Fruit fly (Drosophila melanogaster) whole organism, embryonic: ENCODE data around the gene CG43672.

Source experiments
- Atf6 ChIP-seq: fragments of 200-800 bp; sonication (Bioruptor generic); IDR thresholded peaks from 2 replicates; pipeline ENCODE4 v1.3.6; 2022; ENCODE audit warnings: missing biosample characterization, missing genetic modification characterization
- BEAF-32 ChIP-seq: fragments of 200-800 bp; sonication (Bioruptor generic); optimal IDR thresholded peaks from 3 replicates; lab custom pipeline; 2017; ENCODE audit warnings: missing biosample characterization, missing genetic modification characterization, mild to moderate bottlenecking, moderate library complexity, missing genetic modification reagents
- CG10366 ChIP-seq: fragments of 200-800 bp; sonication (Bioruptor generic); IDR thresholded peaks from 2 replicates; pipeline ENCODE4 v1.3.6; 2022; ENCODE audit warnings: missing biosample characterization, missing genetic modification characterization
- CG10431 ChIP-seq: fragments of 200-800 bp; sonication (Bioruptor generic); optimal IDR thresholded peaks from 3 replicates; lab custom pipeline; 2018; ENCODE audit warnings: missing biosample characterization, mild to moderate bottlenecking, missing genetic modification characterization
- CG15601 ChIP-seq: fragments of 200-800 bp; sonication (Bioruptor generic); optimal IDR thresholded peaks from 3 replicates; lab custom pipeline; 2019; ENCODE audit warnings: missing biosample characterization, mild to moderate bottlenecking, missing genetic modification characterization, moderate library complexity
- CG18599 ChIP-seq: fragments of 200-800 bp; sonication (Bioruptor generic); optimal IDR thresholded peaks from 3 replicates; lab custom pipeline; 2017; ENCODE audit warnings: missing biosample characterization, missing genetic modification characterization, mild to moderate bottlenecking, moderate library complexity, missing genetic modification reagents
- CG31224 ChIP-seq: fragments of 200-800 bp; sonication (Bioruptor generic); IDR thresholded peaks from 2 replicates; pipeline ENCODE4 v1.3.6; 2022; ENCODE audit warnings: missing biosample characterization, missing genetic modification characterization
- CG34376 ChIP-seq: fragments of 200-800 bp; sonication (Bioruptor generic); optimal IDR thresholded peaks from 2 replicates; lab custom pipeline; 2018; ENCODE audit warnings: missing biosample characterization, mild to moderate bottlenecking, missing genetic modification characterization
- CG34422 ChIP-seq: fragments of 200-800 bp; sonication (Bioruptor generic); IDR thresholded peaks from 3 replicates; pipeline ENCODE4 v1.3.6; 2022; ENCODE audit warnings: missing biosample characterization, missing genetic modification characterization
- CG4328 ChIP-seq: fragments of 200-800 bp; sonication (Bioruptor generic); optimal IDR thresholded peaks from 3 replicates; lab custom pipeline; 2017; ENCODE audit warnings: missing biosample characterization, missing genetic modification reagents, missing genetic modification characterization
- CG4730 ChIP-seq: fragments of 200-800 bp; sonication (Bioruptor generic); IDR thresholded peaks from 2 replicates; pipeline ENCODE4 v1.3.6; 2022; ENCODE audit warnings: missing biosample characterization, missing genetic modification characterization
- CG5245 ChIP-seq: fragments of 200-800 bp; sonication (Bioruptor generic); optimal IDR thresholded peaks from 3 replicates; lab custom pipeline; 2016; ENCODE audit warnings: missing biosample characterization, missing genetic modification characterization
- CG6765 ChIP-seq: fragments of 200-800 bp; sonication (Bioruptor generic); optimal IDR thresholded peaks from 3 replicates; lab custom pipeline; 2017; ENCODE audit warnings: missing biosample characterization, mild to moderate bottlenecking, missing genetic modification characterization
- CG6854 ChIP-seq: fragments of 200-800 bp; sonication (Bioruptor generic); optimal IDR thresholded peaks from 3 replicates; lab custom pipeline; 2017; ENCODE audit warnings: missing biosample characterization, mild to moderate bottlenecking, missing genetic modification characterization
- CG8089 ChIP-seq: fragments of 200-800 bp; sonication (Bioruptor generic); optimal IDR thresholded peaks from 3 replicates; lab custom pipeline; 2016; ENCODE audit warnings: missing biosample characterization, missing genetic modification characterization
- CG9797 ChIP-seq: fragments of 200-800 bp; sonication (Bioruptor generic); optimal IDR thresholded peaks from 3 replicates; lab custom pipeline; 2018; ENCODE audit warnings: missing biosample characterization, mild to moderate bottlenecking, missing genetic modification characterization
- CTCF ChIP-seq: fragments of 200-800 bp; sonication (Bioruptor generic); optimal IDR thresholded peaks from 2 replicates; lab custom pipeline; 2017; ENCODE audit warnings: missing biosample characterization, mild to moderate bottlenecking, missing genetic modification characterization, moderate library complexity
- Camta ChIP-seq: fragments of 200-800 bp; sonication (Bioruptor generic); optimal IDR thresholded peaks from 2 replicates; lab custom pipeline; 2016; ENCODE audit warnings: missing biosample characterization, missing genetic modification characterization
- Dll ChIP-seq: fragments of 200-800 bp; sonication (Bioruptor generic); IDR thresholded peaks from 4 replicates; pipeline ENCODE4 v1.3.6; 2022; ENCODE audit warnings: missing biosample characterization, missing genetic modification characterization; ENCODE audit not compliant: partially characterized antibody
- Doc2 ChIP-seq: fragments of 200-800 bp; sonication (Bioruptor generic); IDR thresholded peaks from 2 replicates; pipeline ENCODE4 v1.3.6; 2022; ENCODE audit warnings: missing biosample characterization, missing genetic modification characterization
- Elba2 ChIP-seq: fragments of 200-800 bp; sonication (Bioruptor generic); optimal IDR thresholded peaks from 3 replicates; lab custom pipeline; 2016; ENCODE audit warnings: missing biosample characterization, missing genetic modification characterization
- HLH54F ChIP-seq: fragments of 200-800 bp; sonication (Bioruptor generic); optimal IDR thresholded peaks from 3 replicates; lab custom pipeline; 2016; ENCODE audit warnings: missing biosample characterization, missing genetic modification characterization
- HmgZ ChIP-seq: fragments of 200-800 bp; sonication (Bioruptor generic); optimal IDR thresholded peaks from 2 replicates; lab custom pipeline; 2018; ENCODE audit warnings: missing biosample characterization, mild to moderate bottlenecking, missing genetic modification characterization
- NK7.1 ChIP-seq: fragments of 200-800 bp; sonication (Bioruptor generic); optimal IDR thresholded peaks from 3 replicates; lab custom pipeline; 2016; ENCODE audit warnings: missing biosample characterization, missing genetic modification characterization
- Opbp ChIP-seq: fragments of 200-800 bp; sonication (Bioruptor generic); IDR thresholded peaks from 3 replicates; pipeline ENCODE4 v1.3.6; 2022; ENCODE audit warnings: missing biosample characterization, missing genetic modification characterization; ENCODE audit not compliant: partially characterized antibody
- Sin3A ChIP-seq: fragments of >200 bp; optimal IDR thresholded peaks from 2 replicates; lab custom pipeline; 2018
- Sox100B ChIP-seq: fragments of 200-800 bp; sonication (Bioruptor generic); optimal IDR thresholded peaks from 3 replicates; lab custom pipeline; 2018; ENCODE audit warnings: missing biosample characterization, mild to moderate bottlenecking, missing genetic modification characterization
- Taf1 ChIP-seq: fragments of 200-800 bp; sonication (Bioruptor generic); IDR thresholded peaks from 2 replicates; pipeline ENCODE4 v1.3.6; 2022; ENCODE audit warnings: missing biosample characterization, missing genetic modification characterization
- YL-1 ChIP-seq: fragments of 200-800 bp; sonication (Bioruptor generic); optimal IDR thresholded peaks from 3 replicates; lab custom pipeline; 2017; ENCODE audit warnings: missing biosample characterization, mild to moderate bottlenecking, missing genetic modification characterization
- ab ChIP-seq: fragments of 200-800 bp; sonication (Bioruptor generic); optimal IDR thresholded peaks from 2 replicates; lab custom pipeline; 2016; ENCODE audit warnings: missing biosample characterization, missing genetic modification characterization
- aop ChIP-seq: fragments of 200-800 bp; sonication (Bioruptor generic); IDR thresholded peaks from 2 replicates; pipeline ENCODE4 v1.3.6; 2022; ENCODE audit warnings: missing biosample characterization, missing genetic modification characterization
- ato ChIP-seq: fragments of 200-800 bp; sonication (Bioruptor generic); IDR thresholded peaks from 2 replicates; pipeline ENCODE4 v1.3.6; 2022; ENCODE audit warnings: missing biosample characterization, missing genetic modification characterization; ENCODE audit not compliant: partially characterized antibody
- bcd ChIP-seq: fragments of 200-800 bp; sonication (Bioruptor generic); optimal IDR thresholded peaks from 2 replicates; lab custom pipeline; 2017; ENCODE audit warnings: missing biosample characterization, mild to moderate bottlenecking, missing genetic modification characterization
- bigmax ChIP-seq: fragments of 200-800 bp; sonication (Bioruptor generic); optimal IDR thresholded peaks from 2 replicates; lab custom pipeline; 2018; ENCODE audit warnings: missing biosample characterization, mild to moderate bottlenecking, missing genetic modification characterization
- chm ChIP-seq: fragments of 200-800 bp; sonication (Bioruptor generic); IDR thresholded peaks from 2 replicates; pipeline ENCODE4 v1.3.6; 2022; ENCODE audit warnings: missing biosample characterization, missing genetic modification characterization
- fd96Cb ChIP-seq: fragments of 200-800 bp; sonication (Bioruptor generic); optimal IDR thresholded peaks from 2 replicates; lab custom pipeline; 2018; ENCODE audit warnings: missing biosample characterization, mild to moderate bottlenecking, missing genetic modification characterization, moderate library complexity
- fru ChIP-seq: fragments of >200 bp; optimal IDR thresholded peaks from 2 replicates; lab custom pipeline; 2017
- hb ChIP-seq: fragments of 200-800 bp; sonication (Bioruptor generic); IDR thresholded peaks from 3 replicates; pipeline ENCODE4 v1.3.6; 2022; ENCODE audit warnings: missing biosample characterization, missing genetic modification characterization; ENCODE audit not compliant: partially characterized antibody
- hbn ChIP-seq: fragments of 200-800 bp; sonication (Bioruptor generic); IDR thresholded peaks from 2 replicates; pipeline ENCODE4 v1.3.6; 2022; ENCODE audit warnings: missing biosample characterization, missing genetic modification characterization; ENCODE audit not compliant: partially characterized antibody
- kay ChIP-seq: fragments of 200-800 bp; sonication (Bioruptor generic); optimal IDR thresholded peaks from 2 replicates; lab custom pipeline; 2016; ENCODE audit warnings: missing biosample characterization, missing genetic modification characterization
- kni ChIP-seq: fragments of 200-800 bp; sonication (Bioruptor generic); optimal IDR thresholded peaks from 3 replicates; lab custom pipeline; 2017; ENCODE audit warnings: mild to moderate bottlenecking, missing biosample characterization, missing genetic modification reagents, missing genetic modification characterization
- lmd ChIP-seq: fragments of 200-800 bp; sonication (Bioruptor generic); IDR thresholded peaks from 2 replicates; pipeline ENCODE4 v1.3.6; 2022; ENCODE audit warnings: missing biosample characterization, missing genetic modification characterization
- nerfin-1 ChIP-seq: fragments of 200-800 bp; sonication (Bioruptor generic); optimal IDR thresholded peaks from 3 replicates; lab custom pipeline; 2019; ENCODE audit warnings: missing biosample characterization, mild to moderate bottlenecking, missing genetic modification characterization, moderate library complexity
- ranshi ChIP-seq: fragments of 200-800 bp; sonication (Bioruptor generic); IDR thresholded peaks from 2 replicates; pipeline ENCODE4 v1.3.6; 2022; ENCODE audit warnings: missing biosample characterization, missing genetic modification characterization
- schlank ChIP-seq: fragments of 200-800 bp; sonication (Bioruptor generic); optimal IDR thresholded peaks from 2 replicates; lab custom pipeline; 2018; ENCODE audit warnings: missing biosample characterization, mild to moderate bottlenecking, missing genetic modification characterization
- sens ChIP-seq: fragments of 200-800 bp; sonication (Bioruptor generic); peaks from one replicate; lab custom pipeline; 2016; ENCODE audit warnings: missing biosample characterization, missing genetic modification characterization
- slou ChIP-seq: fragments of 200-800 bp; sonication (Bioruptor generic); optimal IDR thresholded peaks from 3 replicates; lab custom pipeline; 2016; ENCODE audit warnings: missing biosample characterization, missing genetic modification characterization
- slp2 ChIP-seq: fragments of 200-800 bp; sonication (Bioruptor generic); optimal IDR thresholded peaks from 2 replicates; lab custom pipeline; 2016; ENCODE audit warnings: missing biosample characterization, missing genetic modification characterization
- tx ChIP-seq: fragments of 200-800 bp; sonication (Bioruptor generic); optimal IDR thresholded peaks from 2 replicates; lab custom pipeline; 2016; ENCODE audit warnings: missing biosample characterization, missing genetic modification characterization
- unc-4 ChIP-seq: fragments of 200-800 bp; sonication (Bioruptor generic); IDR thresholded peaks from 2 replicates; pipeline ENCODE4 v1.3.6; 2022; ENCODE audit warnings: missing biosample characterization, missing genetic modification characterization; ENCODE audit not compliant: partially characterized antibody
- yki ChIP-seq: fragments of >200 bp; optimal IDR thresholded peaks from 3 replicates; lab custom pipeline; 2018

CG43672 gene

dm6 chrX:15745905-15746681 is 26.7 kb upstream of the CG43672 start, which contains the start of the genes CG8944 and CCT6 (continued):
- TF ChIP-seq CG4328 (GFP tag; lab: Kevin White, UChicago), result peak; percentile 22
- TF ChIP-seq CG10431, result no peak
- TF ChIP-seq Sox100B (GFP tag; lab: Kevin White, UChicago), result no peak
- TF ChIP-seq CTCF (GFP tag; lab: Kevin White, UChicago), result no peak
- no peak for TF ChIP-seq CG8089 (GFP tag; lab: Kevin White, UChicago)
- no peak for TF ChIP-seq kni
- no peak for TF ChIP-seq hb
- TF ChIP-seq slp2, result no peak
- no peak for TF ChIP-seq CG5245 (GFP tag; lab: Kevin White, UChicago)
- TF ChIP-seq bcd (GFP tag; lab: Kevin White, UChicago), result peak; percentile 5
- no peak for TF ChIP-seq fd96Cb (tag; lab: Kevin White, UChicago)
- no peak for TF ChIP-seq Taf1
- no peak for TF ChIP-seq aop (GFP tag; lab: Robert Waterston, UW)
- TF ChIP-seq CG31224, result no peak
- TF ChIP-seq ranshi (GFP tag; lab: Robert Waterston, UW), result no peak
- no peak for TF ChIP-seq CG6854 (GFP tag; lab: Kevin White, UChicago)
- no peak for TF ChIP-seq CG15601
- no peak for TF ChIP-seq Doc2 (GFP tag; lab: Robert Waterston, UW)

DNA sequence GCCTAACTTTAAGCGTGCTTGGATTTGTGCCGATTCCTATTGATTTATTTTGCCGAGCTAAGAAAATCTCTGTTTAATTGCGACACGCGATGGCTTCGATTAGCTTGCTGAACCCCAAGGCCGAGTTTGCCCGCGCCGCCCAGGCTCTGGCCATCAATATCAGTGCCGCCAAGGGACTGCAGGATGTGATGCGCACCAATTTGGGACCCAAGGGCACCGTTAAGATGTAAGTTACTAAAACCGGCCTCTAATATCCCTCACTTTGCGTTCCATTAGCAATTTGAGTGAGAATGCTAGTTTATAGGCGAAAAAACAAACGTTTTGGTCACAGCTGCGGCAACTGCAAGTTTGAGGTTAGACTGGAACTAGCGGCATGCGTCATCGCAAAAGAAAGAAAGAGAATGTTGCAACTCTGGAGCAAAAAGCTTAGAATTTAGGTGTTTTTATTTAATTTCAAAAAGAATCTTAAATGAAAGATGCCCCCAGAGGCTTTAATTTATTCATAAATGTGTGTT is 26.0 kb upstream of the CG43672 start:
- TF ChIP-seq Dll (GFP tag; lab: Robert Waterston, UW) (no peak), kay (peak; percentile 76), CG10366 (no peak), CG34376 (no peak), CG4730 (no peak), yki (lab: Kevin White, UChicago) (no peak), Elba2 (GFP tag; lab: Kevin White, UChicago) (peak; percentile 69), tx (no peak), CG6765 (GFP tag; lab: Kevin White, UChicago) (no peak), fru (lab: Kevin White, UChicago) (no peak), NK7.1 (GFP tag; lab: Kevin White, UChicago) (no peak), Camta (GFP tag; lab: Kevin White, UChicago) (no peak), sens (GFP tag; lab: Kevin White, UChicago) (no peak), Opbp (GFP tag; lab: Robert Waterston, UW) (peak; percentile 19; the same call in 1 of the 3 replicates), schlank (tag; lab: Kevin White, UChicago) (no peak), CTCF (GFP tag; lab: Kevin White, UChicago) (no peak), unc-4 (0 out of 2 replicates have a peak, but pooled peaks have one; percentile 9), CG18599 (GFP tag; lab: Kevin White, UChicago) (no peak), Sin3A (lab: Kevin White, UChicago) (peak; percentile 66), nerfin-1 (no peak), ab (GFP tag; lab: Kevin White, UChicago) (no peak), bigmax (peak; percentile 96), ato (no peak), CG34422 (GFP tag; lab: Robert Waterston, UW) (peak; percentile 50; the same call in 1 of the 3 replicates), BEAF-32 (GFP tag; lab: Kevin White, UChicago) (no peak), Atf6 (GFP tag; lab: Robert Waterston, UW) (no peak), HmgZ (tag; lab: Kevin White, UChicago) (no peak), chm (GFP tag; lab: Robert Waterston, UW) (no peak), YL-1 (GFP tag; lab: Kevin White, UChicago) (peak; percentile 49), HLH54F (GFP tag; lab: Kevin White, UChicago) (no peak), slou (GFP tag; lab: Kevin White, UChicago) (no peak), CG9797 (GFP tag; lab: Kevin White, UChicago) (peak; percentile 8), hbn (GFP tag; lab: Robert Waterston, UW) (no peak), lmd (GFP tag; lab: Robert Waterston, UW) (no peak)
